Worm (Caenorhabditis elegans): ENCODE measurements around the gene F39B3.7.

DNA sequence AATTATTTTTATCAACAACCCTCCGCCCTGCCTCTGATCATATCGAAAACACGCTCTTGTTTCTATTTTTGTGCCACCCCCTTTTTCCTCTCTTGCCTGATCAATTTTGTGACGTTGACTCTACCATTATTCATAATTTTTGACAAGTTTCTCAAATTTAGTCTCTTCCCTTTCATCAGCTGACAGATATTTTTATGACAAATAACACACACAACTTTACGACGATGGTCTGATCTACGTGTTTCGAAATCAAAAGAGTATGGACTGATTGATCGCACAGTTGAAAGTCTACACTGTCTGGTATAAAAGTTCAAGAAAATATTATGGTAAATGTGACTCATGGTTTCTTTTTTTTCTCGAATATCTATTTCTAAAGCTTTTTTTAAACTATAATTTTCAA, 49.4 kb downstream of the F39B3.7 start:
- TF ChIP-seq unc-62 (GFP tag; optimal IDR thresholded peaks at IDR 0.05), result peak; percentile 90
- TF ChIP-seq nfyb-1 (GFP tag; IDR thresholded peaks at IDR 0.05), result no peak
- no peak for TF ChIP-seq F39B2.1 (GFP tag; IDR thresholded peaks at IDR 0.05)
- no peak for TF ChIP-seq hrde-1 (tag; optimal IDR thresholded peaks at IDR 0.05; ENCODE audit: borderline replicate concordance)
- no peak for TF ChIP-seq ceh-40 (GFP tag; IDR thresholded peaks at IDR 0.05)
- TF ChIP-seq ztf-26 (tag; optimal IDR thresholded peaks at IDR 0.05), result no peak
- no peak for TF ChIP-seq rec-8 (tag; optimal IDR thresholded peaks at IDR 0.05)
- TF ChIP-seq ceh-58 (GFP tag; IDR thresholded peaks at IDR 0.05), result no peak
- TF ChIP-seq snpc-4 (GFP tag; optimal IDR thresholded peaks at IDR 0.05), result no peak
- no peak for TF ChIP-seq snpc-4 (tag; optimal IDR thresholded peaks at IDR 0.05)

All from whole organism, young adult.